Fruit fly (Drosophila melanogaster) whole organism, embryonic: ENCODE data around the gene CG14219.

Source experiments
- Ada2b ChIP-seq: fragments of 200-800 bp; sonication (Bioruptor generic); IDR thresholded peaks from 2 replicates; pipeline ENCODE4 v1.3.6; 2022; ENCODE audit warnings: missing biosample characterization, missing genetic modification characterization
- Atf6 ChIP-seq: fragments of 200-800 bp; sonication (Bioruptor generic); IDR thresholded peaks from 2 replicates; pipeline ENCODE4 v1.3.6; 2022; ENCODE audit warnings: missing biosample characterization, missing genetic modification characterization
- CG10267 ChIP-seq: fragments of 200-800 bp; sonication (Bioruptor generic); optimal IDR thresholded peaks from 2 replicates; lab custom pipeline; 2018; ENCODE audit warnings: missing biosample characterization, mild to moderate bottlenecking, missing genetic modification characterization, moderate library complexity
- CG10274 ChIP-seq: fragments of 200-800 bp; sonication (Bioruptor generic); optimal IDR thresholded peaks from 3 replicates; lab custom pipeline; 2017; ENCODE audit warnings: missing biosample characterization, mild to moderate bottlenecking, missing genetic modification characterization
- CG11085 ChIP-seq: fragments of 200-800 bp; sonication (Bioruptor generic); IDR thresholded peaks from 2 replicates; pipeline ENCODE4 v1.3.6; 2022; ENCODE audit warnings: missing biosample characterization, missing genetic modification characterization
- CG13123 ChIP-seq: fragments of 200-800 bp; sonication (Bioruptor generic); optimal IDR thresholded peaks from 2 replicates; lab custom pipeline; 2016; ENCODE audit warnings: missing biosample characterization, missing genetic modification characterization
- CG13287 ChIP-seq: fragments of 200-800 bp; sonication (Bioruptor generic); IDR thresholded peaks from 2 replicates; pipeline ENCODE4 v1.3.6; 2022; ENCODE audit warnings: missing biosample characterization, missing genetic modification characterization; ENCODE audit not compliant: partially characterized antibody
- CG14710 ChIP-seq: fragments of 200-800 bp; sonication (Bioruptor generic); optimal IDR thresholded peaks from 3 replicates; lab custom pipeline; 2019; ENCODE audit warnings: missing biosample characterization, mild to moderate bottlenecking, missing genetic modification characterization, moderate library complexity
- CG15514 ChIP-seq: fragments of 200-800 bp; sonication (Bioruptor generic); optimal IDR thresholded peaks from 3 replicates; lab custom pipeline; 2017; ENCODE audit warnings: missing biosample characterization, missing genetic modification characterization, mild to moderate bottlenecking, moderate library complexity, missing genetic modification reagents
- CG1603 ChIP-seq: fragments of 200-800 bp; sonication (Bioruptor generic); optimal IDR thresholded peaks from 2 replicates; lab custom pipeline; 2019; ENCODE audit warnings: missing biosample characterization, mild to moderate bottlenecking, missing genetic modification characterization, moderate library complexity
- CG17186 ChIP-seq: fragments of 200-800 bp; sonication (Bioruptor generic); optimal IDR thresholded peaks from 3 replicates; lab custom pipeline; 2017; ENCODE audit warnings: missing biosample characterization, missing genetic modification reagents, missing genetic modification characterization
- CG30020 ChIP-seq: fragments of 200-800 bp; optimal IDR thresholded peaks from 2 replicates; lab custom pipeline; 2019; ENCODE audit warnings: missing biosample characterization, mild to moderate bottlenecking, missing genetic modification characterization, moderate library complexity
- CG31441 ChIP-seq: fragments of 200-800 bp; sonication (Bioruptor generic); IDR thresholded peaks from 2 replicates; pipeline ENCODE4 v1.3.6; 2022; ENCODE audit warnings: missing biosample characterization, missing genetic modification characterization
- CG34224 ChIP-seq: fragments of 200-800 bp; sonication (Bioruptor generic); IDR thresholded peaks from 3 replicates; pipeline ENCODE4 v1.3.6; 2022; ENCODE audit warnings: missing biosample characterization, missing genetic modification characterization; ENCODE audit not compliant: partially characterized antibody
- CG42726 ChIP-seq: fragments of 200-800 bp; sonication (Bioruptor generic); IDR thresholded peaks from 2 replicates; pipeline ENCODE4 v1.3.6; 2022; ENCODE audit warnings: missing biosample characterization, missing genetic modification characterization; ENCODE audit not compliant: partially characterized antibody
- CG4854 ChIP-seq: fragments of 200-800 bp; sonication (Bioruptor generic); optimal IDR thresholded peaks from 2 replicates; lab custom pipeline; 2016; ENCODE audit warnings: missing biosample characterization, missing genetic modification characterization, inconsistent platforms
- CG6683 ChIP-seq: fragments of 200-800 bp; sonication (Bioruptor generic); optimal IDR thresholded peaks from 2 replicates; lab custom pipeline; 2017; ENCODE audit warnings: missing biosample characterization, mild to moderate bottlenecking, missing genetic modification characterization, missing genetic modification reagents
- CG7928 ChIP-seq: fragments of 200-800 bp; sonication (Bioruptor generic); optimal IDR thresholded peaks from 2 replicates; lab custom pipeline; 2017; ENCODE audit warnings: missing biosample characterization, mild to moderate bottlenecking, missing genetic modification characterization
- CG8388 ChIP-seq: fragments of 200-800 bp; sonication (Bioruptor generic); optimal IDR thresholded peaks from 2 replicates; lab custom pipeline; 2019; ENCODE audit warnings: missing biosample characterization, mild to moderate bottlenecking, missing genetic modification characterization, moderate library complexity
- CHES-1-like ChIP-seq: fragments of 200-800 bp; sonication (Bioruptor generic); optimal IDR thresholded peaks from 2 replicates; lab custom pipeline; 2016; ENCODE audit warnings: missing biosample characterization, missing genetic modification characterization
- CrebB ChIP-seq: fragments of 200-800 bp; sonication (Bioruptor generic); optimal IDR thresholded peaks from 3 replicates; lab custom pipeline; 2018; ENCODE audit warnings: missing biosample characterization, mild to moderate bottlenecking, missing genetic modification characterization
- Dll ChIP-seq: fragments of 200-800 bp; sonication (Bioruptor generic); IDR thresholded peaks from 4 replicates; pipeline ENCODE4 v1.3.6; 2022; ENCODE audit warnings: missing biosample characterization, missing genetic modification characterization; ENCODE audit not compliant: partially characterized antibody
- Doc3 ChIP-seq: fragments of 200-800 bp; sonication (Bioruptor generic); IDR thresholded peaks from 3 replicates; pipeline ENCODE4 v1.3.6; 2022; ENCODE audit warnings: missing biosample characterization, missing genetic modification characterization; ENCODE audit not compliant: partially characterized antibody
- Dref ChIP-seq: fragments of 200-800 bp; sonication (Bioruptor generic); IDR thresholded peaks from 2 replicates; pipeline ENCODE4 v1.3.6; 2022; ENCODE audit warnings: missing biosample characterization, missing genetic modification characterization
- E2f1 ChIP-seq: fragments of 200-800 bp; sonication (Bioruptor generic); IDR thresholded peaks from 2 replicates; pipeline ENCODE4 v1.3.6; 2022; ENCODE audit warnings: missing biosample characterization, missing genetic modification characterization
- Hand ChIP-seq: fragments of 200-800 bp; sonication (Bioruptor generic); optimal IDR thresholded peaks from 2 replicates; lab custom pipeline; 2017; ENCODE audit warnings: mild to moderate bottlenecking, missing biosample characterization, missing genetic modification reagents, missing genetic modification characterization
- Med ChIP-seq: fragments of 200-800 bp; sonication (Bioruptor generic); peaks from one replicate; lab custom pipeline; 2016; ENCODE audit warnings: missing biosample characterization, missing genetic modification characterization, mild to moderate bottlenecking, inconsistent platforms, moderate library complexity
- Meics ChIP-seq: fragments of 200-800 bp; sonication (Bioruptor generic); optimal IDR thresholded peaks from 2 replicates; lab custom pipeline; 2017; ENCODE audit warnings: missing biosample characterization, mild to moderate bottlenecking, missing genetic modification characterization
- Myb ChIP-seq: fragments of 200-800 bp; sonication (Bioruptor generic); optimal IDR thresholded peaks from 2 replicates; lab custom pipeline; 2016; ENCODE audit warnings: missing biosample characterization, missing genetic modification characterization
- NFAT ChIP-seq: fragments of 200-800 bp; sonication (Bioruptor generic); IDR thresholded peaks from 2 replicates; pipeline ENCODE4 v1.3.6; 2022; ENCODE audit warnings: missing biosample characterization, missing genetic modification characterization
- NK7.1 ChIP-seq: fragments of 200-800 bp; sonication (Bioruptor generic); optimal IDR thresholded peaks from 3 replicates; lab custom pipeline; 2016; ENCODE audit warnings: missing biosample characterization, missing genetic modification characterization
- Nf-YB ChIP-seq: fragments of 200-800 bp; sonication (Bioruptor generic); optimal IDR thresholded peaks from 3 replicates; lab custom pipeline; 2019; ENCODE audit warnings: missing biosample characterization, mild to moderate bottlenecking, missing genetic modification characterization, moderate library complexity
- Optix ChIP-seq: fragments of 200-800 bp; sonication (Bioruptor generic); IDR thresholded peaks from 3 replicates; pipeline ENCODE4 v1.3.6; 2022; ENCODE audit warnings: missing biosample characterization, missing genetic modification characterization
- Sin3A ChIP-seq: fragments of >200 bp; optimal IDR thresholded peaks from 2 replicates; lab custom pipeline; 2018
- Vsx1 ChIP-seq: fragments of 200-800 bp; sonication (Bioruptor generic); optimal IDR thresholded peaks from 2 replicates; lab custom pipeline; 2017; ENCODE audit warnings: missing biosample characterization, mild to moderate bottlenecking, missing genetic modification characterization, missing genetic modification reagents
- ab ChIP-seq: fragments of 200-800 bp; sonication (Bioruptor generic); optimal IDR thresholded peaks from 2 replicates; lab custom pipeline; 2016; ENCODE audit warnings: missing biosample characterization, missing genetic modification characterization
- bbx ChIP-seq: fragments of 200-800 bp; sonication (Bioruptor generic); IDR thresholded peaks from 2 replicates; pipeline ENCODE4 v1.3.6; 2022; ENCODE audit warnings: missing biosample characterization, missing genetic modification characterization; ENCODE audit not compliant: partially characterized antibody
- btn ChIP-seq: fragments of 200-800 bp; sonication (Bioruptor generic); optimal IDR thresholded peaks from 2 replicates; lab custom pipeline; 2016; ENCODE audit warnings: missing biosample characterization, missing genetic modification characterization
- cwo ChIP-seq: fragments of 200-800 bp; sonication (Bioruptor generic); optimal IDR thresholded peaks from 3 replicates; lab custom pipeline; 2017; ENCODE audit warnings: missing biosample characterization, missing genetic modification characterization, mild to moderate bottlenecking, moderate library complexity, missing genetic modification reagents
- esg ChIP-seq: fragments of 200-800 bp; sonication (Bioruptor generic); conservative IDR thresholded peaks from 2 replicates; pipeline ENCODE4 v1.3.6; 2022; ENCODE audit warnings: missing biosample characterization, missing genetic modification characterization
- ftz-f1 ChIP-seq: fragments of 200-800 bp; sonication (Bioruptor generic); optimal IDR thresholded peaks from 2 replicates; lab custom pipeline; 2016; ENCODE audit warnings: missing biosample characterization, missing genetic modification characterization
- hb ChIP-seq: fragments of 200-800 bp; sonication (Bioruptor generic); IDR thresholded peaks from 3 replicates; pipeline ENCODE4 v1.3.6; 2022; ENCODE audit warnings: missing biosample characterization, missing genetic modification characterization; ENCODE audit not compliant: partially characterized antibody
- ind ChIP-seq: fragments of 200-800 bp; sonication (Bioruptor generic); optimal IDR thresholded peaks from 3 replicates; lab custom pipeline; 2016; ENCODE audit warnings: missing biosample characterization, missing genetic modification characterization
- mirr ChIP-seq: fragments of 200-800 bp; sonication (Bioruptor generic); optimal IDR thresholded peaks from 3 replicates; lab custom pipeline; 2018; ENCODE audit warnings: missing biosample characterization, mild to moderate bottlenecking, missing genetic modification characterization
- pan ChIP-seq, 4 experiments: fragments of >200 bp in 3 of 4; fragments of 200-800 bp in 1 of 4; sonication (Bioruptor generic) in 1 of 4; optimal IDR thresholded peaks in 3 of 4; IDR thresholded peaks in 1 of 4; 2 replicates each; pipeline versions ENCODE4 v1.3.6 to Lab custom; 2017 to 2022; ENCODE audit warnings: missing biosample characterization in 2 of 4, missing genetic modification characterization in 2 of 4, mixed read lengths in 1 of 4
- sim ChIP-seq: fragments of 200-800 bp; sonication (Bioruptor generic); IDR thresholded peaks from 2 replicates; pipeline ENCODE4 v1.3.6; 2022; ENCODE audit warnings: missing biosample characterization, missing genetic modification characterization
- stc ChIP-seq: fragments of 200-800 bp; sonication (Bioruptor generic); IDR thresholded peaks from 2 replicates; pipeline ENCODE4 v1.3.6; 2022; ENCODE audit warnings: missing biosample characterization, missing genetic modification characterization
- tx ChIP-seq: fragments of 200-800 bp; sonication (Bioruptor generic); optimal IDR thresholded peaks from 2 replicates; lab custom pipeline; 2016; ENCODE audit warnings: missing biosample characterization, missing genetic modification characterization
- unc-4 ChIP-seq: fragments of 200-800 bp; sonication (Bioruptor generic); IDR thresholded peaks from 2 replicates; pipeline ENCODE4 v1.3.6; 2022; ENCODE audit warnings: missing biosample characterization, missing genetic modification characterization; ENCODE audit not compliant: partially characterized antibody

The CG14219 gene

DNA sequence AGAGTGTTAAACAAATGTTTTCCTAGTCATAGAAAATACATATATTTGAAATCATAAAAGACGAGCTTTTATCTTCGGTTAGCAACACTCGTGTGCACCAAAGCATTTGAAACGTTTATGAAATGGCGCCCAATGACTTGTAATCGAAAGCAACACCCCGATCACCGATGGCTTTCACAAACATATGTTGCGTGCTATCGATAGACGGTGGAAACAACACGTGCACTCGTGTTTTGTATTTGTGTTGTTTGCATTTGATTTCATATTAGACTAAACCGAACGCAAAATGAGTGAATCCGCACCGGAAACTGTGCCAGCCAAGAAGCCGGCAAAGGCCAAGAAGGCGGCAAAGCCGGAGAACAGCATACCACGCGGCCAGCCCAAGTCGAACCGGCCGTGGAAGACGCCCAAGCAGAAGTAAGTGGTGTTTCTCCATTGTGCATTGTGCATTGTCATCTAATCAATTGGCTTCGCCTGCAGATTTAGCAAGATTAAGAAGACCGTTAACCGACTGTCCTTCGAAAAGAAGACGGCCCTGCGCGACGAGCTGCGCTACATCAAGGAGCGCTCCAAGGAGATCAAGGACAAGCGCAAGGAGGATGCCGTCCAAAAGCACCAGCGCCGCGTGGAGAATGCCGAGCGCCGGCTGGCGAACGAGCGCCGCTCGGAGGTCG lies 26.2 kb upstream of the CG14219 start, which contains the start of gene CG14210 (continued):
- TF ChIP-seq CG1603 (tag; lab: Kevin White, UChicago) (peak; percentile 50), CG4854 (no peak), Nf-YB (GFP tag; lab: Kevin White, UChicago) (no peak), mirr (GFP tag; lab: Kevin White, UChicago) (peak; percentile 8), sim (GFP tag; lab: Robert Waterston, UW) (no peak), Optix (no peak), Myb (GFP tag; lab: Kevin White, UChicago) (no peak), bbx (GFP tag; lab: Robert Waterston, UW) (peak; percentile 75), E2f1 (GFP tag; lab: Robert Waterston, UW) (no peak), tx (GFP tag; lab: Kevin White, UChicago) (no peak), stc (no peak), Atf6 (GFP tag; lab: Robert Waterston, UW) (no peak), CG7928 (GFP tag; lab: Kevin White, UChicago) (no peak), Dll (peak; percentile 62; the same call in 3 of the 4 replicates), pan (optimal IDR thresholded peaks at IDR 0.05; lab: Kevin White, UChicago) (no peak), pan (GFP tag; optimal IDR thresholded peaks at IDR 0.05 in 1 of 2, IDR thresholded peaks at IDR 0.05 in 1 of 2) (no peak), CG34224 (GFP tag; lab: Robert Waterston, UW) (peak; percentile 73), Vsx1 (GFP tag; lab: Kevin White, UChicago) (no peak), CG42726 (GFP tag; lab: Robert Waterston, UW) (no peak), CG10267 (peak; percentile 9), Hand (GFP tag; lab: Kevin White, UChicago) (no peak), CrebB (no peak), CG6683 (GFP tag; lab: Kevin White, UChicago) (no peak), Doc3 (peak; percentile 49; the same call in 2 of the 3 replicates), CG15514 (no peak), ab (GFP tag; lab: Kevin White, UChicago) (no peak), CG17186 (GFP tag; lab: Kevin White, UChicago) (peak; percentile 37), Ada2b (no peak), CG10274 (GFP tag; lab: Kevin White, UChicago) (no peak), CG31441 (GFP tag; lab: Robert Waterston, UW) (no peak), btn (GFP tag; lab: Kevin White, UChicago) (no peak), Med (GFP tag; lab: Kevin White, UChicago) (peak; percentile 7), Dref (GFP tag; lab: Robert Waterston, UW) (peak; percentile 84), ftz-f1 (GFP tag; lab: Kevin White, UChicago) (no peak), CG30020 (tag; lab: Kevin White, UChicago) (no peak), unc-4 (peak; percentile 64), cwo (GFP tag; lab: Kevin White, UChicago) (peak; percentile 77), CG8388 (no peak), CG13123 (no peak), Sin3A (no peak), NK7.1 (GFP tag; lab: Kevin White, UChicago) (no peak), Meics (GFP tag; lab: Kevin White, UChicago) (no peak), CG14710 (tag; lab: Kevin White, UChicago) (peak; percentile 12), esg (GFP tag; lab: Robert Waterston, UW) (no peak), CG13287 (peak; percentile 71), CG11085 (no peak), hb (GFP tag; lab: Robert Waterston, UW) (peak; percentile 66; the same call in 1 of the 3 replicates), CHES-1-like (no peak), ind (GFP tag; lab: Kevin White, UChicago) (no peak), NFAT (no peak)
